Worm (Caenorhabditis elegans): Measurements from ENCODE around the gene sdz-9.

The sdz-9 gene

ce11 chrII:2785787-2786186 lies 12.4 kb upstream of the sdz-9 start:
- TF ChIP-seq ceh-16 (tag; optimal IDR thresholded peaks at IDR 0.05) (no peak), nhr-6 (tag; optimal IDR thresholded peaks at IDR 0.05) (no peak), ztf-1 (GFP tag; conservative IDR thresholded peaks at IDR 0.05) (no peak), ama-1 (optimal IDR thresholded peaks at IDR 0.05) (no peak), dmd-4 (tag; optimal IDR thresholded peaks at IDR 0.05) (no peak), aly-2 (tag; optimal IDR thresholded peaks at IDR 0.05) (no peak), nhr-21 (tag; optimal IDR thresholded peaks at IDR 0.05) (no peak), C34F6.9 (tag; optimal IDR thresholded peaks at IDR 0.05) (no peak), skn-1 (tag; optimal IDR thresholded peaks at IDR 0.05) (no peak), unc-55 (GFP tag; optimal IDR thresholded peaks at IDR 0.05) (no peak), alr-1 (tag; optimal IDR thresholded peaks at IDR 0.05) (no peak), R02D3.7 (tag; optimal IDR thresholded peaks at IDR 0.05) (no peak)

- TF ChIP-seq Y55F3AM.14 (GFP tag; optimal IDR thresholded peaks at IDR 0.05), result no peak
- TF ChIP-seq blmp-1 (tag; optimal IDR thresholded peaks at IDR 0.05; ENCODE audit: insufficient read depth), result no peak
- no peak for TF ChIP-seq lin-11 (tag; optimal IDR thresholded peaks at IDR 0.05)
- TF ChIP-seq gmeb-1 (tag; optimal IDR thresholded peaks at IDR 0.05), result no peak
- TF ChIP-seq C34F6.9 (tag; optimal IDR thresholded peaks at IDR 0.05), result no peak
- TF ChIP-seq sma-3 (GFP tag; optimal IDR thresholded peaks at IDR 0.05), result no peak
- no peak for TF ChIP-seq nhr-23 (tag; optimal IDR thresholded peaks at IDR 0.05)
- no peak for TF ChIP-seq mab-5 (tag; optimal IDR thresholded peaks at IDR 0.05)
- no peak for TF ChIP-seq nhr-25 (tag; optimal IDR thresholded peaks at IDR 0.05)
- TF ChIP-seq ztf-1 (GFP tag; conservative IDR thresholded peaks at IDR 0.05), result no peak
- TF ChIP-seq lsy-2 (tag; optimal IDR thresholded peaks at IDR 0.05), result no peak
- no peak for TF ChIP-seq unc-55 (GFP tag; optimal IDR thresholded peaks at IDR 0.05)
- no peak for TF ChIP-seq sma-9 (GFP tag; optimal IDR thresholded peaks at IDR 0.05)
- no peak for TF ChIP-seq sma-9 (tag; optimal IDR thresholded peaks at IDR 0.05)
- no peak for TF ChIP-seq mdl-1 (tag; optimal IDR thresholded peaks at IDR 0.05)
- no peak for TF ChIP-seq elt-1 (tag; optimal IDR thresholded peaks at IDR 0.05)
- no peak for TF ChIP-seq nhr-12 (tag; optimal IDR thresholded peaks at IDR 0.05)
- no peak for TF ChIP-seq nhr-237 (tag; optimal IDR thresholded peaks at IDR 0.05)
- no peak for TF ChIP-seq F13H6.1 (tag; optimal IDR thresholded peaks at IDR 0.05)
- TF ChIP-seq peb-1 (tag; optimal IDR thresholded peaks at IDR 0.05), result no peak
- TF ChIP-seq ceh-16 (tag; optimal IDR thresholded peaks at IDR 0.05), result no peak
These were observed 9.9 kb upstream of the sdz-9 start for ce11 chrII:2783380-2783779.

- TF ChIP-seq unc-62 (GFP tag; optimal IDR thresholded peaks at IDR 0.05) (no peak), snpc-4 (tag; optimal IDR thresholded peaks at IDR 0.05) (no peak), unc-39 (tag; optimal IDR thresholded peaks at IDR 0.05) (no peak), lin-39 (tag; optimal IDR thresholded peaks at IDR 0.05) (no peak), mbf-1 (tag; optimal IDR thresholded peaks at IDR 0.05) (no peak), nhr-237 (tag; optimal IDR thresholded peaks at IDR 0.05) (no peak), lin-13 (GFP tag; optimal IDR thresholded peaks at IDR 0.05) (no peak), ztf-1 (GFP tag; conservative IDR thresholded peaks at IDR 0.05) (no peak), nhr-25 (tag; optimal IDR thresholded peaks at IDR 0.05) (no peak), ceh-16 (tag; optimal IDR thresholded peaks at IDR 0.05) (no peak), nhr-21 (tag; optimal IDR thresholded peaks at IDR 0.05) (no peak), ZK546.5 (tag; optimal IDR thresholded peaks at IDR 0.05) (no peak)
These were observed 7.9 kb upstream of the sdz-9 start, which contains the start of gene F08D12.2 for ce11 chrII:2781355-2781754. TSS of gene F08D12.2 (plus strand) at chrII:2781655.

ce11 chrII:2780804-2781203 lies 7.4 kb upstream of the sdz-9 start:
- TF ChIP-seq unc-62 (GFP tag; optimal IDR thresholded peaks at IDR 0.05) (no peak), fos-1 (tag; optimal IDR thresholded peaks at IDR 0.05) (no peak), snpc-4 (tag; optimal IDR thresholded peaks at IDR 0.05) (no peak), unc-55 (GFP tag; optimal IDR thresholded peaks at IDR 0.05) (no peak), lin-11 (tag; optimal IDR thresholded peaks at IDR 0.05) (no peak), Y55F3AM.14 (GFP tag; optimal IDR thresholded peaks at IDR 0.05) (no peak), lsy-2 (tag; optimal IDR thresholded peaks at IDR 0.05) (no peak), ztf-11 (tag; optimal IDR thresholded peaks at IDR 0.05) (no peak), sma-9 (GFP tag; optimal IDR thresholded peaks at IDR 0.05) (no peak), sma-9 (tag; optimal IDR thresholded peaks at IDR 0.05) (no peak), nhr-25 (tag; optimal IDR thresholded peaks at IDR 0.05) (no peak), ceh-16 (tag; optimal IDR thresholded peaks at IDR 0.05) (no peak), gmeb-1 (tag; optimal IDR thresholded peaks at IDR 0.05) (no peak), nhr-11 (tag; optimal IDR thresholded peaks at IDR 0.05) (no peak), peb-1 (tag; optimal IDR thresholded peaks at IDR 0.05) (no peak), aly-2 (tag; optimal IDR thresholded peaks at IDR 0.05) (no peak), egl-27 (tag; optimal IDR thresholded peaks at IDR 0.05) (no peak), blmp-1 (tag; optimal IDR thresholded peaks at IDR 0.05; ENCODE audit: insufficient read depth) (no peak)
